Worm (Caenorhabditis elegans) whole organism, midembryonic: Measurements from ENCODE around the gene cgh-1.

Source experiments
- cog-1 ChIP-seq: sonication (generic microtip); optimal IDR thresholded peaks from 2 replicates; lab custom pipeline; 2016; ENCODE audit warnings: missing genetic modification characterization, missing compliant biosample characterization
- klf-2 ChIP-seq: fragments of 200-800 bp; sonication (Bioruptor generic); conservative IDR thresholded peaks from 2 replicates; pipeline ENCODE4 v1.3.6; 2022; ENCODE audit warnings: missing genetic modification reagents, missing genetic modification characterization, missing compliant biosample characterization
- med-1 ChIP-seq: sonication (generic microtip); optimal IDR thresholded peaks from 2 replicates; lab custom pipeline; 2017; ENCODE audit warnings: missing genetic modification characterization, mild to moderate bottlenecking, missing compliant biosample characterization, antibody characterized with exemption, missing genetic modification reagents; ENCODE audit not compliant: insufficient read depth
- ref-1 ChIP-seq: fragments of 200-800 bp; sonication (Bioruptor generic); conservative IDR thresholded peaks from 2 replicates; pipeline ENCODE4 v1.3.6; 2022; ENCODE audit warnings: missing genetic modification reagents, missing genetic modification characterization, missing compliant biosample characterization
- ztf-29 ChIP-seq: fragments of 200-800 bp; sonication (Bioruptor generic); IDR thresholded peaks from 2 replicates; pipeline ENCODE4 v1.3.6; 2022; ENCODE audit warnings: missing genetic modification reagents, missing genetic modification characterization, missing compliant biosample characterization

DNA sequence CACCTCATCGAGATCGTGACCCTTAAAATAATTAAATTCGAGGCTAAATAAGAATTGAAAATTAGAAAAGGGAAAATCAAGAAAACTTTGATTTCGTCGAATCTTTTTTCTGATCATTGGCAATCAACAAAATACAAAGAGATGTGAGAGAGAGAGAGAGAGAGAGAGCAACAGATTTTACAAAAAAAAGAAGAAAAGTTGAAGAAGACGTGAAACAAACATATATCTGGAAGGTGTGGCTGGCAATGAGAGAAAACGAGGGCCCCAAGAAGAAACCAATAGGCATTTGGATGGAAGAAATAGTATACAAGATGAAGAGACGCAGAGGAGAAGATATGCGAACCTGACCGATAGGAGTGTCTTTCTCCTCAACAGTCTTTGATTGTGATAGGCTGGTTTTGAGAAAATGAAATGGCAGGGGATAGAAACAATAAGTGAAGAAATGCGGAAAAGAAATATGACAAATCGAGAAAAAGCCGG is 8.5 kb downstream of the cgh-1 start, which contains the start of gene mup-4:
- TF ChIP-seq med-1 (GFP tag; lab: Kevin White, UChicago), result no peak
- no peak for TF ChIP-seq ztf-29 (GFP tag; lab: Robert Waterston, UW)
- no peak for TF ChIP-seq cog-1 (tag; lab: Kevin White, UChicago)
- no peak for TF ChIP-seq ref-1
- no peak for TF ChIP-seq klf-2 (GFP tag; lab: Robert Waterston, UW)
